Worm (Caenorhabditis elegans) whole organism, L4 larva: ENCODE results near the gene gst-42.

Source experiments
- F10B5.3 ChIP-seq: sonication (generic microtip); optimal IDR thresholded peaks from 2 replicates; lab custom pipeline; 2016; ENCODE audit warnings: mild to moderate bottlenecking, missing genetic modification characterization, missing compliant biosample characterization
- F49E8.2 ChIP-seq: sonication (generic microtip); optimal IDR thresholded peaks from 2 replicates; lab custom pipeline; 2016; ENCODE audit warnings: missing compliant biosample characterization, mild to moderate bottlenecking, missing genetic modification characterization, borderline replicate concordance
- Y48G9A.11 ChIP-seq: fragments of 200-800 bp; sonication (Bioruptor generic); IDR thresholded peaks from 2 replicates; pipeline ENCODE4 v1.3.6; 2022; ENCODE audit warnings: missing genetic modification reagents, missing genetic modification characterization, missing compliant biosample characterization
- ZK546.5 ChIP-seq, 2 experiments: sonication (generic microtip); optimal IDR thresholded peaks; 2 replicates each; lab custom pipeline; 2017; ENCODE audit warnings: missing biosample characterization in 2 of 2, missing genetic modification characterization in 2 of 2
- aha-1 ChIP-seq: fragments of 150-350 bp; peaks from one replicate; lab custom pipeline; 2014; ENCODE audit warnings: missing biosample characterization, missing genetic modification characterization
- ama-1 ChIP-seq: fragments of 150-350 bp; optimal IDR thresholded peaks from 2 replicates; lab custom pipeline; 2014; ENCODE audit warnings: inconsistent platforms, mixed read lengths
- arid-1 ChIP-seq: fragments of 200-800 bp; sonication (Bioruptor generic); conservative IDR thresholded peaks from 2 replicates; pipeline ENCODE4 v1.3.6; 2022; ENCODE audit warnings: missing genetic modification reagents, missing genetic modification characterization, missing compliant biosample characterization
- ceh-20 ChIP-seq: fragments of 200-800 bp; sonication (Bioruptor generic); IDR thresholded peaks from 2 replicates; pipeline ENCODE4 v1.3.6; 2022; ENCODE audit warnings: missing genetic modification reagents, missing genetic modification characterization, missing compliant biosample characterization
- ceh-82 ChIP-seq: sonication (generic microtip); optimal IDR thresholded peaks from 2 replicates; lab custom pipeline; 2017; ENCODE audit warnings: missing biosample characterization, missing genetic modification characterization
- cey-2 ChIP-seq: sonication (generic microtip); optimal IDR thresholded peaks from 3 replicates; lab custom pipeline; 2017; ENCODE audit warnings: missing genetic modification characterization, mild to moderate bottlenecking, missing compliant biosample characterization, antibody characterized with exemption, borderline replicate concordance; ENCODE audit not compliant: insufficient read depth
- daf-16 ChIP-seq, 3 experiments: sonication (generic microtip); optimal IDR thresholded peaks; 2 replicates each; lab custom pipeline; 2016 to 2017; ENCODE audit warnings: missing genetic modification characterization in 3 of 3, missing genetic modification reagents in 3 of 3, mild to moderate bottlenecking in 2 of 3, missing compliant biosample characterization in 2 of 3, missing biosample characterization in 1 of 3, moderate library complexity in 1 of 3
- dmd-6 ChIP-seq: fragments of 200-800 bp; sonication (Bioruptor generic); IDR thresholded peaks from 2 replicates; pipeline ENCODE4 v1.3.6; 2022; ENCODE audit warnings: missing genetic modification reagents, missing genetic modification characterization, missing compliant biosample characterization
- dmd-8 ChIP-seq: fragments of 200-800 bp; sonication (Bioruptor generic); IDR thresholded peaks from 2 replicates; pipeline ENCODE4 v1.3.6; 2022; ENCODE audit warnings: missing genetic modification characterization, missing compliant biosample characterization
- dpl-1 ChIP-seq: fragments of 150-350 bp; optimal IDR thresholded peaks from 2 replicates; lab custom pipeline; 2014; ENCODE audit warnings: missing biosample characterization, missing genetic modification reagents, missing genetic modification characterization
- duxl-1 ChIP-seq: sonication (generic microtip); optimal IDR thresholded peaks from 2 replicates; lab custom pipeline; 2016; ENCODE audit warnings: mild to moderate bottlenecking, missing genetic modification characterization, moderate library complexity, missing compliant biosample characterization; ENCODE audit not compliant: poor library complexity
- fkh-10 ChIP-seq: fragments of 150-350 bp; optimal IDR thresholded peaks from 2 replicates; lab custom pipeline; 2014; ENCODE audit warnings: missing biosample characterization, missing genetic modification reagents, missing genetic modification characterization
- hlh-30 ChIP-seq: sonication (generic microtip); optimal IDR thresholded peaks from 2 replicates; lab custom pipeline; 2017; ENCODE audit warnings: antibody characterized with exemption, mild to moderate bottlenecking, missing genetic modification characterization, missing compliant biosample characterization; ENCODE audit not compliant: insufficient read depth
- lin-15B ChIP-seq: fragments of 150-350 bp; sonication (generic microtip); optimal IDR thresholded peaks from 3 replicates; lab custom pipeline; 2014; ENCODE audit warnings: missing biosample characterization, missing genetic modification characterization
- lin-38 ChIP-seq: fragments of 200-800 bp; sonication (Bioruptor generic); IDR thresholded peaks from 2 replicates; pipeline ENCODE4 v1.3.6; 2022; ENCODE audit warnings: missing genetic modification reagents, missing genetic modification characterization, missing compliant biosample characterization
- lsy-2 ChIP-seq, 2 experiments: fragments of 150-350 bp in 1 of 2; sonication (generic microtip) in 1 of 2; optimal IDR thresholded peaks; 2 replicates each; lab custom pipeline; 2014 to 2017; ENCODE audit warnings: missing biosample characterization in 2 of 2, missing genetic modification characterization in 2 of 2
- madf-5 ChIP-seq, 2 experiments: fragments of 200-800 bp; sonication (Bioruptor generic); IDR thresholded peaks; 2 replicates each; pipeline ENCODE4 v1.3.6; 2022; ENCODE audit warnings: missing compliant biosample characterization in 2 of 2, missing genetic modification characterization in 2 of 2
- mdt-29 ChIP-seq: fragments of 200-800 bp; sonication (Bioruptor generic); IDR thresholded peaks from 2 replicates; pipeline ENCODE4 v1.3.6; 2022; ENCODE audit warnings: missing genetic modification reagents, missing genetic modification characterization, missing compliant biosample characterization
- nhr-237 ChIP-seq: sonication (generic microtip); optimal IDR thresholded peaks from 2 replicates; lab custom pipeline; 2017; ENCODE audit warnings: missing biosample characterization, missing genetic modification characterization
- nhr-28 ChIP-seq: fragments of 150-350 bp; optimal IDR thresholded peaks from 2 replicates; lab custom pipeline; 2014; ENCODE audit warnings: missing biosample characterization, missing genetic modification characterization
- nhr-6 ChIP-seq: fragments of 150-350 bp; optimal IDR thresholded peaks from 2 replicates; lab custom pipeline; 2014; ENCODE audit warnings: missing biosample characterization, missing genetic modification characterization
- pqm-1 ChIP-seq: sonication (generic microtip); optimal IDR thresholded peaks from 2 replicates; lab custom pipeline; 2017; ENCODE audit warnings: missing biosample characterization, missing genetic modification characterization
- saeg-2 ChIP-seq: fragments of 200-800 bp; sonication (Bioruptor generic); IDR thresholded peaks from 2 replicates; pipeline ENCODE4 v1.3.6; 2022; ENCODE audit warnings: missing genetic modification reagents, missing genetic modification characterization, missing compliant biosample characterization
- sdz-12 ChIP-seq: fragments of 200-800 bp; sonication (Bioruptor generic); optimal IDR thresholded peaks from 2 replicates; lab custom pipeline; 2018; ENCODE audit warnings: mild to moderate bottlenecking, missing genetic modification characterization, missing compliant biosample characterization
- skn-1 ChIP-seq: fragments of 150-350 bp; optimal IDR thresholded peaks from 2 replicates; lab custom pipeline; 2014; ENCODE audit warnings: missing biosample characterization, missing genetic modification characterization
- snpc-1.2 ChIP-seq: fragments of 200-800 bp; sonication (Bioruptor generic); IDR thresholded peaks from 2 replicates; pipeline ENCODE4 v1.3.6; 2022; ENCODE audit warnings: missing genetic modification reagents, missing genetic modification characterization, missing compliant biosample characterization
- snpc-4 ChIP-seq: fragments of 150-350 bp; optimal IDR thresholded peaks from 2 replicates; lab custom pipeline; 2014; ENCODE audit warnings: missing biosample characterization, missing genetic modification characterization
- tra-1 ChIP-seq: fragments of 200-800 bp; sonication (Bioruptor generic); IDR thresholded peaks from 2 replicates; pipeline ENCODE4 v1.3.6; 2022; ENCODE audit warnings: missing genetic modification reagents, missing genetic modification characterization, missing compliant biosample characterization
- unc-130 ChIP-seq: sonication (generic microtip); optimal IDR thresholded peaks from 2 replicates; lab custom pipeline; 2016; ENCODE audit warnings: missing genetic modification reagents, missing genetic modification characterization, missing compliant biosample characterization
- unc-62 ChIP-seq, 3 experiments: fragments of 150-350 bp in 1 of 3; sonication (generic microtip); optimal IDR thresholded peaks in 2 of 3; peaks in 1 of 3; 1 replicate in 1 of 3; 2 replicates in 2 of 3; lab custom pipeline; 2014 to 2017; ENCODE audit warnings: missing biosample characterization in 3 of 3, missing genetic modification characterization in 3 of 3, missing genetic modification reagents in 3 of 3, missing genotype in 1 of 3

gst-42 gene

ce11 chrX:11738602-11739100 lies 10.9 kb upstream of the gst-42 start, which contains the start of gene nspa-9 (continued):
- TF ChIP-seq madf-5 (GFP tag; IDR thresholded peaks at IDR 0.05; lab: Robert Waterston, UW) (no peak), Y48G9A.11 (GFP tag; lab: Robert Waterston, UW) (no peak), ceh-82 (tag; lab: Kevin White, UChicago) (no peak), dpl-1 (GFP tag; lab: Kevin White, UChicago) (no peak), snpc-4 (no peak), lin-38 (GFP tag; lab: Robert Waterston, UW) (no peak)

- TF ChIP-seq snpc-1.2 (GFP tag; lab: Robert Waterston, UW), result no peak
- no peak for TF ChIP-seq skn-1 (tag; lab: Kevin White, UChicago)
- no peak for TF ChIP-seq lin-15B
- TF ChIP-seq dmd-6, result no peak
- TF ChIP-seq ama-1 (lab: Kevin White, UChicago), result no peak
- TF ChIP-seq F49E8.2, result no peak
- no peak for TF ChIP-seq nhr-6 (tag; lab: Kevin White, UChicago)
- no peak for TF ChIP-seq Y48G9A.11 (GFP tag; lab: Robert Waterston, UW)
- TF ChIP-seq saeg-2 (GFP tag; lab: Robert Waterston, UW), result no peak
- no peak for TF ChIP-seq dmd-8
- no peak for TF ChIP-seq tra-1 (GFP tag; lab: Robert Waterston, UW)
- TF ChIP-seq duxl-1 (tag; lab: Kevin White, UChicago), result no peak
- TF ChIP-seq ZK546.5 (tag; optimal IDR thresholded peaks at IDR 0.05; lab: Kevin White, UChicago), result no peak
- TF ChIP-seq sdz-12, result no peak
- TF ChIP-seq unc-130 (GFP tag; lab: Kevin White, UChicago), result no peak
- TF ChIP-seq cey-2 (tag; lab: Kevin White, UChicago), result no peak
Observed at ce11 chrX:11737053-11737452, 9.3 kb upstream of the gst-42 start, which contains the start of gene D1053.3. Gene D1053.3 (minus strand): TSS chrX:11737153.

- TF ChIP-seq daf-16 (GFP tag; optimal IDR thresholded peaks at IDR 0.05; lab: Kevin White, UChicago) (no peak), daf-16 (tag; optimal IDR thresholded peaks at IDR 0.05; lab: Kevin White, UChicago) (peak; percentile 49), nhr-28 (peak; percentile 40), fkh-10 (GFP tag; lab: Kevin White, UChicago) (no peak), arid-1 (GFP tag; lab: Robert Waterston, UW) (no peak), ceh-20 (GFP tag; lab: Robert Waterston, UW) (no peak), pqm-1 (tag; lab: Kevin White, UChicago) (peak; percentile 29), nhr-237 (no peak)
- TF ChIP-seq, all 104 proteins: peak for 3
Observed at ce11 chrX:11734110-11734509, 6.4 kb upstream of the gst-42 start.

ce11 chrX:11732752-11733151 lies 5.0 kb upstream of the gst-42 start:
- no peak for TF ChIP-seq mdt-29 (GFP tag; lab: Robert Waterston, UW)
- TF ChIP-seq lsy-2 (tag; optimal IDR thresholded peaks at IDR 0.05; lab: Kevin White, UChicago), result no peak
- peak in 1 of 2 experiments; percentile 93 for TF ChIP-seq unc-62 (GFP tag; optimal IDR thresholded peaks at IDR 0.05 in 1 of 2; lab: Kevin White, UChicago)
- no peak for TF ChIP-seq unc-62 (tag; optimal IDR thresholded peaks at IDR 0.05; lab: Kevin White, UChicago)
- no peak for TF ChIP-seq snpc-4
- TF ChIP-seq hlh-30 (tag; lab: Kevin White, UChicago), result peak; percentile 28

ce11 chrX:11726450-11726849 lies 1.3 kb downstream of the gst-42 start:
- TF ChIP-seq unc-62 (GFP tag; optimal IDR thresholded peaks at IDR 0.05 in 1 of 2; lab: Kevin White, UChicago), result peak in 1 of 2 experiments; percentile 69
- no peak for TF ChIP-seq unc-62 (tag; optimal IDR thresholded peaks at IDR 0.05; lab: Kevin White, UChicago)
- no peak for TF ChIP-seq ama-1 (lab: Kevin White, UChicago)
- TF ChIP-seq aha-1, result no peak
- TF ChIP-seq tra-1 (GFP tag; lab: Robert Waterston, UW), result no peak
- TF ChIP-seq F10B5.3 (tag; lab: Kevin White, UChicago), result no peak
- TF ChIP-seq dmd-8, result no peak
